Worm (Caenorhabditis elegans) whole organism, early embryonic: ENCODE measurements around the gene F46F5.1.

Experiments
- B0310.2 ChIP-seq: sonication (generic microtip); optimal IDR thresholded peaks from 2 replicates; lab custom pipeline; 2016; ENCODE audit warnings: mild to moderate bottlenecking, missing genetic modification characterization, missing compliant biosample characterization
- F13C5.2 ChIP-seq: sonication (generic microtip); optimal IDR thresholded peaks from 2 replicates; lab custom pipeline; 2017; ENCODE audit warnings: mild to moderate bottlenecking, missing genetic modification characterization, inconsistent platforms, missing compliant biosample characterization
- aly-1 ChIP-seq: sonication (generic microtip); optimal IDR thresholded peaks from 2 replicates; lab custom pipeline; 2016; ENCODE audit warnings: missing genetic modification characterization, missing compliant biosample characterization
- ama-1 ChIP-seq: fragments of 150-350 bp; optimal IDR thresholded peaks from 2 replicates; lab custom pipeline; 2014
- ceh-13 ChIP-seq: fragments of 200-800 bp; sonication (Bioruptor generic); optimal IDR thresholded peaks from 2 replicates; lab custom pipeline; 2018; ENCODE audit warnings: mild to moderate bottlenecking, missing genetic modification characterization, missing compliant biosample characterization
- ceh-36 ChIP-seq: sonication (generic microtip); optimal IDR thresholded peaks from 2 replicates; lab custom pipeline; 2016; ENCODE audit warnings: missing genetic modification characterization, inconsistent platforms, missing compliant biosample characterization
- ets-7 ChIP-seq: sonication (generic microtip); optimal IDR thresholded peaks from 2 replicates; lab custom pipeline; 2016; ENCODE audit warnings: missing genotype, missing genetic modification characterization, missing compliant biosample characterization
- flt-1 ChIP-seq: fragments of 200-800 bp; sonication (Bioruptor generic); IDR thresholded peaks from 2 replicates; pipeline ENCODE4 v1.3.6; 2022; ENCODE audit warnings: missing genetic modification characterization, missing compliant biosample characterization
- hmbx-1 ChIP-seq: sonication (generic microtip); optimal IDR thresholded peaks from 2 replicates; lab custom pipeline; 2016; ENCODE audit warnings: mild to moderate bottlenecking, missing genetic modification characterization, missing compliant biosample characterization
- hmg-4 ChIP-seq: fragments of 200-800 bp; sonication (Bioruptor generic); optimal IDR thresholded peaks from 2 replicates; lab custom pipeline; 2018; ENCODE audit warnings: mild to moderate bottlenecking, missing genetic modification characterization, missing compliant biosample characterization
- hnd-1 ChIP-seq: sonication (generic microtip); optimal IDR thresholded peaks from 2 replicates; lab custom pipeline; 2016; ENCODE audit warnings: missing genetic modification characterization, missing compliant biosample characterization
- pes-1 ChIP-seq: fragments of 200-800 bp; sonication (Bioruptor generic); IDR thresholded peaks from 2 replicates; pipeline ENCODE4 v1.3.6; 2022; ENCODE audit warnings: missing genetic modification reagents, missing genetic modification characterization, missing compliant biosample characterization
- scrt-1 ChIP-seq: fragments of 200-800 bp; sonication (Bioruptor generic); IDR thresholded peaks from 2 replicates; pipeline ENCODE4 v1.3.6; 2022; ENCODE audit warnings: missing genetic modification characterization, missing compliant biosample characterization
- sea-1 ChIP-seq: fragments of 200-800 bp; sonication (Bioruptor generic); conservative IDR thresholded peaks from 2 replicates; pipeline ENCODE4 v1.3.6; 2022; ENCODE audit warnings: missing genetic modification characterization, missing compliant biosample characterization
- tbx-11 ChIP-seq: fragments of 200-800 bp; sonication (Bioruptor generic); IDR thresholded peaks from 2 replicates; pipeline ENCODE4 v1.3.6; 2022; ENCODE audit warnings: missing genetic modification characterization, missing compliant biosample characterization
- tbx-37 ChIP-seq: fragments of 200-800 bp; sonication (Bioruptor generic); conservative IDR thresholded peaks from 2 replicates; pipeline ENCODE4 v1.3.6; 2022; ENCODE audit warnings: missing genetic modification reagents, missing genetic modification characterization, missing compliant biosample characterization
- tra-4 ChIP-seq: sonication (generic microtip); optimal IDR thresholded peaks from 2 replicates; lab custom pipeline; 2017; ENCODE audit warnings: missing genetic modification characterization, missing compliant biosample characterization

F46F5.1 gene

ce11 chrII:765219-765618 is 26.5 kb downstream of the F46F5.1 start, which contains the start of gene C08G5.7:
Gene C08G5.7 (minus strand): TSS chrII:765319.
- TF ChIP-seq hmg-4 (GFP tag; lab: Kevin White, UChicago) (no peak), ceh-36 (no peak), sea-1 (GFP tag; lab: Robert Waterston, UW) (no peak)

ce11 chrII:764385-764784 is 27.3 kb downstream of the F46F5.1 start:
- TF ChIP-seq ceh-36 (no peak), pes-1 (0 out of 2 replicates have a peak, but pooled peaks have one; percentile 15)

- no peak for TF ChIP-seq hnd-1
- TF ChIP-seq ceh-13 (GFP tag; lab: Kevin White, UChicago): no peak
- TF ChIP-seq aly-1 (tag; lab: Kevin White, UChicago): no peak
- no peak for TF ChIP-seq ets-7 (tag; lab: Kevin White, UChicago)
- no peak for TF ChIP-seq F13C5.2 (tag; lab: Kevin White, UChicago)
- TF ChIP-seq scrt-1 (GFP tag; lab: Robert Waterston, UW): no peak
- TF ChIP-seq tbx-37 (GFP tag; lab: Robert Waterston, UW): no peak
- no peak for TF ChIP-seq pes-1
- no peak for TF ChIP-seq ceh-36
These were observed 28.8 kb downstream of the F46F5.1 start for ce11 chrII:762942-763341.

ce11 chrII:760276-760675 is 31.5 kb downstream of the F46F5.1 start:
- no peak for TF ChIP-seq tra-4
- TF ChIP-seq pes-1: no peak
- no peak for TF ChIP-seq ama-1 (lab: Kevin White, UChicago)

ce11 chrII:759788-760187 is 31.9 kb downstream of the F46F5.1 start:
- TF ChIP-seq pes-1 (no peak), tbx-11 (GFP tag; lab: Robert Waterston, UW) (no peak), flt-1 (GFP tag; lab: Robert Waterston, UW) (no peak), sea-1 (GFP tag; lab: Robert Waterston, UW) (no peak), scrt-1 (GFP tag; lab: Robert Waterston, UW) (no peak), ama-1 (lab: Kevin White, UChicago) (no peak), tra-4 (no peak), ets-7 (tag; lab: Kevin White, UChicago) (no peak), ceh-36 (no peak), aly-1 (tag; lab: Kevin White, UChicago) (no peak), ceh-13 (GFP tag; lab: Kevin White, UChicago) (no peak), tbx-37 (GFP tag; lab: Robert Waterston, UW) (no peak)

- TF ChIP-seq F13C5.2 (tag; lab: Kevin White, UChicago): no peak
- no peak for TF ChIP-seq flt-1 (GFP tag; lab: Robert Waterston, UW)
These were observed 34.5 kb downstream of the F46F5.1 start for ce11 chrII:757224-757623.

- TF ChIP-seq scrt-1 (GFP tag; lab: Robert Waterston, UW) (no peak), tbx-11 (GFP tag; lab: Robert Waterston, UW) (no peak), pes-1 (no peak), hnd-1 (no peak), hmg-4 (GFP tag; lab: Kevin White, UChicago) (no peak), flt-1 (GFP tag; lab: Robert Waterston, UW) (no peak), ceh-13 (GFP tag; lab: Kevin White, UChicago) (no peak)
These were observed 35.6 kb downstream of the F46F5.1 start for ce11 chrII:756161-756560.

ce11 chrII:754971-755370 is 36.8 kb downstream of the F46F5.1 start:
- TF ChIP-seq hmbx-1 (no peak), pes-1 (no peak), aly-1 (tag; lab: Kevin White, UChicago) (no peak), scrt-1 (GFP tag; lab: Robert Waterston, UW) (no peak)

- TF ChIP-seq tbx-11 (GFP tag; lab: Robert Waterston, UW) (no peak), scrt-1 (GFP tag; lab: Robert Waterston, UW) (no peak), flt-1 (GFP tag; lab: Robert Waterston, UW) (no peak), F13C5.2 (tag; lab: Kevin White, UChicago) (no peak), sea-1 (GFP tag; lab: Robert Waterston, UW) (no peak), tbx-37 (GFP tag; lab: Robert Waterston, UW) (no peak), pes-1 (no peak), hmg-4 (GFP tag; lab: Kevin White, UChicago) (no peak), ceh-13 (GFP tag; lab: Kevin White, UChicago) (no peak), ama-1 (lab: Kevin White, UChicago) (no peak), hnd-1 (no peak), hmbx-1 (no peak), tra-4 (no peak), B0310.2 (tag; lab: Kevin White, UChicago) (no peak), ceh-36 (no peak), aly-1 (tag; lab: Kevin White, UChicago) (no peak), ets-7 (tag; lab: Kevin White, UChicago) (no peak)
These were observed 38.3 kb downstream of the F46F5.1 start for ce11 chrII:753469-753868.

- TF ChIP-seq sea-1 (GFP tag; lab: Robert Waterston, UW): no peak
- no peak for TF ChIP-seq ceh-13 (GFP tag; lab: Kevin White, UChicago)
- no peak for TF ChIP-seq ets-7 (tag; lab: Kevin White, UChicago)
- TF ChIP-seq tbx-11 (GFP tag; lab: Robert Waterston, UW): no peak
- no peak for TF ChIP-seq pes-1
- no peak for TF ChIP-seq scrt-1 (GFP tag; lab: Robert Waterston, UW)
- TF ChIP-seq aly-1 (tag; lab: Kevin White, UChicago): no peak
These were observed 39.9 kb downstream of the F46F5.1 start for ce11 chrII:751850-752249.
